Worm (Caenorhabditis elegans) whole organism, midembryonic: ENCODE results near the gene ZK287.4.

Source experiments
- T22C8.4 ChIP-seq: fragments of 200-800 bp; sonication (Bioruptor generic); IDR thresholded peaks from 2 replicates; pipeline ENCODE4 v1.3.6; 2022; ENCODE audit warnings: missing genetic modification characterization, missing compliant biosample characterization
- cog-1 ChIP-seq: sonication (generic microtip); optimal IDR thresholded peaks from 2 replicates; lab custom pipeline; 2016; ENCODE audit warnings: missing genetic modification characterization, missing compliant biosample characterization
- flt-1 ChIP-seq: fragments of 200-800 bp; sonication (Bioruptor generic); IDR thresholded peaks from 2 replicates; pipeline ENCODE4 v1.3.6; 2022; ENCODE audit warnings: missing genetic modification characterization, missing compliant biosample characterization
- klf-2 ChIP-seq: fragments of 200-800 bp; sonication (Bioruptor generic); conservative IDR thresholded peaks from 2 replicates; pipeline ENCODE4 v1.3.6; 2022; ENCODE audit warnings: missing genetic modification reagents, missing genetic modification characterization, missing compliant biosample characterization
- med-1 ChIP-seq: sonication (generic microtip); optimal IDR thresholded peaks from 2 replicates; lab custom pipeline; 2017; ENCODE audit warnings: missing genetic modification characterization, mild to moderate bottlenecking, missing compliant biosample characterization, antibody characterized with exemption, missing genetic modification reagents; ENCODE audit not compliant: insufficient read depth
- ref-1 ChIP-seq: fragments of 200-800 bp; sonication (Bioruptor generic); conservative IDR thresholded peaks from 2 replicates; pipeline ENCODE4 v1.3.6; 2022; ENCODE audit warnings: missing genetic modification reagents, missing genetic modification characterization, missing compliant biosample characterization
- tab-1 ChIP-seq: fragments of 200-800 bp; sonication (Bioruptor generic); IDR thresholded peaks from 2 replicates; pipeline ENCODE4 v1.3.6; 2022; ENCODE audit warnings: missing genetic modification characterization, missing compliant biosample characterization
- ztf-23 ChIP-seq: fragments of 200-800 bp; sonication (Bioruptor generic); IDR thresholded peaks from 2 replicates; pipeline ENCODE4 v1.3.6; 2022; ENCODE audit warnings: missing genetic modification reagents, missing genetic modification characterization, missing compliant biosample characterization
- ztf-29 ChIP-seq: fragments of 200-800 bp; sonication (Bioruptor generic); IDR thresholded peaks from 2 replicates; pipeline ENCODE4 v1.3.6; 2022; ENCODE audit warnings: missing genetic modification reagents, missing genetic modification characterization, missing compliant biosample characterization

ZK287.4 gene

ce11 chrV:9701861-9702260 lies 16.4 kb upstream of the ZK287.4 start:
- TF ChIP-seq ref-1 (no peak), T22C8.4 (no peak), ztf-23 (GFP tag; lab: Robert Waterston, UW) (no peak), klf-2 (GFP tag; lab: Robert Waterston, UW) (no peak), cog-1 (tag; lab: Kevin White, UChicago) (no peak), tab-1 (GFP tag; lab: Robert Waterston, UW) (no peak), flt-1 (GFP tag; lab: Robert Waterston, UW) (no peak), ztf-29 (no peak), med-1 (GFP tag; lab: Kevin White, UChicago) (no peak)

ce11 chrV:9699216-9699615 lies 13.8 kb upstream of the ZK287.4 start:
- no peak for TF ChIP-seq T22C8.4
- TF ChIP-seq ztf-23 (GFP tag; lab: Robert Waterston, UW) = no peak
- no peak for TF ChIP-seq flt-1 (GFP tag; lab: Robert Waterston, UW)
- TF ChIP-seq ref-1 = no peak
- TF ChIP-seq tab-1 (GFP tag; lab: Robert Waterston, UW) = no peak
- no peak for TF ChIP-seq cog-1 (tag; lab: Kevin White, UChicago)
- TF ChIP-seq med-1 (GFP tag; lab: Kevin White, UChicago) = no peak
- no peak for TF ChIP-seq klf-2 (GFP tag; lab: Robert Waterston, UW)
- no peak for TF ChIP-seq ztf-29

- TF ChIP-seq cog-1 (tag; lab: Kevin White, UChicago) (no peak), klf-2 (GFP tag; lab: Robert Waterston, UW) (no peak), flt-1 (GFP tag; lab: Robert Waterston, UW) (no peak), ref-1 (no peak), ztf-29 (no peak), T22C8.4 (no peak), ztf-23 (GFP tag; lab: Robert Waterston, UW) (no peak), tab-1 (GFP tag; lab: Robert Waterston, UW) (no peak), med-1 (GFP tag; lab: Kevin White, UChicago) (no peak)
Measured at ce11 chrV:9696715-9697114, 11.3 kb upstream of the ZK287.4 start, which contains the start of gene her-1. Gene her-1 (plus strand): TSS chrV:9697015.

- TF ChIP-seq flt-1 (GFP tag; lab: Robert Waterston, UW) = no peak
- TF ChIP-seq tab-1 (GFP tag; lab: Robert Waterston, UW) = no peak
- no peak for TF ChIP-seq T22C8.4
- no peak for TF ChIP-seq med-1 (GFP tag; lab: Kevin White, UChicago)
Measured at ce11 chrV:9692649-9693112, 7.2 kb upstream of the ZK287.4 start, which contains the start of gene ZK287.7. Gene ZK287.7 (plus strand): TSS chrV:9693062.

ce11 chrV:9692109-9692581 lies 6.7 kb upstream of the ZK287.4 start, which contains the start of gene ztf-9:
Gene ztf-9 (minus strand): TSS chrV:9692159.
- TF ChIP-seq flt-1 (GFP tag; lab: Robert Waterston, UW) = peak; percentile 50; the same call in 1 of the 2 replicates
- 0 out of 2 replicates have a peak, but pooled peaks have one; percentile 43 for TF ChIP-seq ztf-23 (GFP tag; lab: Robert Waterston, UW)
- TF ChIP-seq T22C8.4 = no peak
- 0 out of 2 replicates have a peak, but pooled peaks have one; percentile 30 for TF ChIP-seq ztf-29

ce11 chrV:9690728-9691127 lies 5.3 kb upstream of the ZK287.4 start:
- TF ChIP-seq flt-1 (GFP tag; lab: Robert Waterston, UW) (no peak), ztf-23 (GFP tag; lab: Robert Waterston, UW) (0 out of 2 replicates have a peak, but pooled peaks have one; percentile 31)

ce11 chrV:9690099-9690572 lies 4.7 kb upstream of the ZK287.4 start, which contains the start of gene rbx-1:
Gene rbx-1 (minus strand): TSS chrV:9690522.
- TF ChIP-seq med-1 (GFP tag; lab: Kevin White, UChicago) = no peak
- TF ChIP-seq tab-1 (GFP tag; lab: Robert Waterston, UW) = no peak
- TF ChIP-seq ztf-23 (GFP tag; lab: Robert Waterston, UW) = no peak
- TF ChIP-seq ztf-29 = no peak
- no peak for TF ChIP-seq ref-1
- TF ChIP-seq T22C8.4 = no peak
- no peak for TF ChIP-seq cog-1 (tag; lab: Kevin White, UChicago)
- no peak for TF ChIP-seq klf-2 (GFP tag; lab: Robert Waterston, UW)
- no peak for TF ChIP-seq flt-1 (GFP tag; lab: Robert Waterston, UW)

- TF ChIP-seq ref-1 (no peak), tab-1 (GFP tag; lab: Robert Waterston, UW) (no peak), flt-1 (GFP tag; lab: Robert Waterston, UW) (no peak), ztf-23 (GFP tag; lab: Robert Waterston, UW) (no peak)
Measured at ce11 chrV:9689364-9689763, 3.9 kb upstream of the ZK287.4 start.

- TF ChIP-seq tab-1 (GFP tag; lab: Robert Waterston, UW) (no peak), ref-1 (no peak), ztf-23 (GFP tag; lab: Robert Waterston, UW) (no peak), klf-2 (GFP tag; lab: Robert Waterston, UW) (no peak)
Measured at ce11 chrV:9680260-9680659, 5.2 kb downstream of the ZK287.4 start.

ce11 chrV:9679166-9679565 lies 6.3 kb downstream of the ZK287.4 start, which contains the start of gene ZK287.9:
Gene ZK287.9 (plus strand): TSS chrV:9679357.
- TF ChIP-seq T22C8.4 (no peak), cog-1 (tag; lab: Kevin White, UChicago) (no peak), tab-1 (GFP tag; lab: Robert Waterston, UW) (no peak), flt-1 (GFP tag; lab: Robert Waterston, UW) (no peak), med-1 (GFP tag; lab: Kevin White, UChicago) (no peak), ztf-23 (GFP tag; lab: Robert Waterston, UW) (no peak), klf-2 (GFP tag; lab: Robert Waterston, UW) (no peak)
